Fruit fly (Drosophila melanogaster): ENCODE data around the gene Mvd.
"Not testable (repeated sequence)": the region's sequence is repeated elsewhere in the genome, so short reads cannot be mapped to it uniquely, and the experiment has no call there.

The Mvd gene

dm6 chrX:15762723-15763122, 13.8 kb downstream of the Mvd start, which contains the start of gene Polr3A:
Polr3A (plus strand) TSS chrX:15762956.
- no peak for TF ChIP-seq EcR (GFP tag; optimal IDR thresholded peaks at IDR 0.05)
- no peak for TF ChIP-seq psq (optimal IDR thresholded peaks at IDR 0.05)
- no peak for TF ChIP-seq CG8478 (optimal IDR thresholded peaks at IDR 0.05)
- TF ChIP-seq usp (GFP tag; optimal IDR thresholded peaks at IDR 0.05): no peak
- no peak for TF ChIP-seq Dll (optimal IDR thresholded peaks at IDR 0.05)
- TF ChIP-seq pan (optimal IDR thresholded peaks at IDR 0.05): no peak

dm6 chrX:15766395-15766866, 17.5 kb downstream of the Mvd start, which contains the start of gene CG8952:
CG8952 (minus strand) TSS chrX:15766445.
- TF ChIP-seq psq (optimal IDR thresholded peaks at IDR 0.05) (no peak), usp (GFP tag; optimal IDR thresholded peaks at IDR 0.05) (no peak), Dll (optimal IDR thresholded peaks at IDR 0.05) (no peak), pan (optimal IDR thresholded peaks at IDR 0.05) (no peak), EcR (GFP tag; optimal IDR thresholded peaks at IDR 0.05) (no peak), CG8478 (optimal IDR thresholded peaks at IDR 0.05) (no peak)

- TF ChIP-seq EcR (GFP tag; optimal IDR thresholded peaks at IDR 0.05) (no peak), CG8478 (optimal IDR thresholded peaks at IDR 0.05) (no peak), usp (GFP tag; optimal IDR thresholded peaks at IDR 0.05) (no peak), Dll (optimal IDR thresholded peaks at IDR 0.05) (no peak)
These were observed 20.5 kb downstream of the Mvd start, which contains the start of gene CG33172 for dm6 chrX:15769457-15769856. CG33172 (plus strand) TSS chrX:15769664.

dm6 chrX:15772663-15773062, 23.7 kb downstream of the Mvd start, which contains the start of gene CG43672:
CG43672 (plus strand) TSS chrX:15772963.
- TF ChIP-seq Dll (optimal IDR thresholded peaks at IDR 0.05) (no peak), EcR (GFP tag; optimal IDR thresholded peaks at IDR 0.05) (no peak), psq (optimal IDR thresholded peaks at IDR 0.05) (no peak), pan (optimal IDR thresholded peaks at IDR 0.05) (no peak), usp (GFP tag; optimal IDR thresholded peaks at IDR 0.05) (no peak), CG8478 (optimal IDR thresholded peaks at IDR 0.05) (no peak)

dm6 chrX:15778846-15779245, 29.9 kb downstream of the Mvd start, which contains the start of gene CG43673:
CG43673 (plus strand) TSS chrX:15779146.
- TF ChIP-seq CG8478 (optimal IDR thresholded peaks at IDR 0.05) (no peak), usp (GFP tag; optimal IDR thresholded peaks at IDR 0.05) (no peak), Dll (optimal IDR thresholded peaks at IDR 0.05) (no peak), psq (optimal IDR thresholded peaks at IDR 0.05) (no peak), pan (optimal IDR thresholded peaks at IDR 0.05) (no peak), EcR (GFP tag; optimal IDR thresholded peaks at IDR 0.05) (no peak)

- no peak for TF ChIP-seq usp (GFP tag; optimal IDR thresholded peaks at IDR 0.05)
- no peak for TF ChIP-seq pan (optimal IDR thresholded peaks at IDR 0.05)
- TF ChIP-seq psq (optimal IDR thresholded peaks at IDR 0.05): no peak
- no peak for TF ChIP-seq CG8478 (optimal IDR thresholded peaks at IDR 0.05)
- TF ChIP-seq Dll (optimal IDR thresholded peaks at IDR 0.05): no peak
- no peak for TF ChIP-seq EcR (GFP tag; optimal IDR thresholded peaks at IDR 0.05)
These were observed 34.6 kb downstream of the Mvd start, which contains the start of gene Efhc1.1 for dm6 chrX:15783610-15784009. Efhc1.1 (minus strand) TSS chrX:15783710.

- TF ChIP-seq Dll (optimal IDR thresholded peaks at IDR 0.05) (no peak), usp (GFP tag; optimal IDR thresholded peaks at IDR 0.05) (no peak), EcR (GFP tag; optimal IDR thresholded peaks at IDR 0.05) (no peak), CG8478 (optimal IDR thresholded peaks at IDR 0.05) (no peak)
These were observed 36.7 kb downstream of the Mvd start, which contains the start of the genes Paf-AHalpha and mRpS30 for dm6 chrX:15785429-15786239. Paf-AHalpha (minus strand) TSS chrX:15785583. mRpS30 (plus strand) TSS chrX:15786047.

- TF ChIP-seq usp (GFP tag; optimal IDR thresholded peaks at IDR 0.05) (no peak), EcR (GFP tag; optimal IDR thresholded peaks at IDR 0.05) (no peak), pan (optimal IDR thresholded peaks at IDR 0.05) (no peak), Dll (optimal IDR thresholded peaks at IDR 0.05) (no peak), CG8478 (optimal IDR thresholded peaks at IDR 0.05) (no peak), psq (optimal IDR thresholded peaks at IDR 0.05) (no peak)
These were observed 37.3 kb downstream of the Mvd start for dm6 chrX:15786242-15786641.

- no peak for TF ChIP-seq psq (optimal IDR thresholded peaks at IDR 0.05)
- TF ChIP-seq usp (GFP tag; optimal IDR thresholded peaks at IDR 0.05): no peak
- no peak for TF ChIP-seq EcR (GFP tag; optimal IDR thresholded peaks at IDR 0.05)
- TF ChIP-seq pan (optimal IDR thresholded peaks at IDR 0.05): no peak
These were observed 39.5 kb downstream of the Mvd start, which contains the start of gene Rhp for dm6 chrX:15788235-15789187. Rhp (plus strand) TSS chrX:15788897.

dm6 chrX:15795951-15796443, 47.0 kb downstream of the Mvd start, which contains the start of gene sordd1:
sordd1 (minus strand) TSS chrX:15796028.
- TF ChIP-seq usp (GFP tag; optimal IDR thresholded peaks at IDR 0.05); pan (optimal IDR thresholded peaks at IDR 0.05); Dll (optimal IDR thresholded peaks at IDR 0.05): not testable (repeated sequence)

- not testable (repeated sequence) for TF ChIP-seq psq (optimal IDR thresholded peaks at IDR 0.05); EcR (GFP tag; optimal IDR thresholded peaks at IDR 0.05); CG8478 (optimal IDR thresholded peaks at IDR 0.05)
These were observed 50.2 kb downstream of the Mvd start, which contains the start of the genes sordd2 and CG15602 for dm6 chrX:15799085-15799557. sordd2 (minus strand) TSS chrX:15799162. CG15602 (plus strand) TSS chrX:15799426.

Measured in whole organism.